Worm (Caenorhabditis elegans) whole organism, L1 larva: ENCODE results near the gene F22E5.22.

Source experiments
- C04F5.9 ChIP-seq: sonication (generic microtip); optimal IDR thresholded peaks from 2 replicates; lab custom pipeline; 2016; ENCODE audit warnings: missing genetic modification characterization, missing compliant biosample characterization
- C16A3.4 ChIP-seq: fragments of 150-350 bp; optimal IDR thresholded peaks from 2 replicates; lab custom pipeline; 2014; ENCODE audit warnings: missing biosample characterization, missing genetic modification characterization
- F16B12.6 ChIP-seq: fragments of 150-350 bp; optimal IDR thresholded peaks from 2 replicates; lab custom pipeline; 2014; ENCODE audit warnings: missing biosample characterization, missing genetic modification characterization
- blmp-1 ChIP-seq: fragments of 150-350 bp; optimal IDR thresholded peaks from 2 replicates; lab custom pipeline; 2014; ENCODE audit warnings: missing biosample characterization, missing genetic modification characterization
- ceh-82 ChIP-seq, 3 experiments: fragments of 150-350 bp in 1 of 3; sonication (generic microtip) in 2 of 3; optimal IDR thresholded peaks; 2 replicates each; lab custom pipeline; 2014 to 2017; ENCODE audit warnings: missing biosample characterization in 3 of 3, missing genetic modification characterization in 3 of 3
- ceh-88 ChIP-seq: fragments of 200-800 bp; sonication (Bioruptor generic); IDR thresholded peaks from 2 replicates; pipeline ENCODE4 v1.3.6; 2022; ENCODE audit warnings: missing genetic modification characterization, missing compliant biosample characterization
- ceh-90 ChIP-seq: sonication (generic microtip); optimal IDR thresholded peaks from 2 replicates; lab custom pipeline; 2016; ENCODE audit warnings: missing genetic modification characterization, missing compliant biosample characterization
- dpl-1 ChIP-seq, 3 experiments: fragments of 150-350 bp in 2 of 3; sonication (generic microtip) in 1 of 3; optimal IDR thresholded peaks; 2 replicates each; lab custom pipeline; 2014 to 2017; ENCODE audit warnings: missing biosample characterization in 3 of 3, missing genetic modification characterization in 3 of 3, missing genetic modification reagents in 3 of 3
- dsc-1 ChIP-seq: sonication (generic microtip); optimal IDR thresholded peaks from 2 replicates; lab custom pipeline; 2016; ENCODE audit warnings: mild to moderate bottlenecking, missing genetic modification characterization, missing compliant biosample characterization
- efl-1 ChIP-seq, 4 experiments: fragments of 150-350 bp; optimal IDR thresholded peaks in 3 of 4; peaks in 1 of 4; 1 replicate in 1 of 4; 2 replicates in 3 of 4; lab custom pipeline; 2014; ENCODE audit warnings: missing biosample characterization in 2 of 4, missing genetic modification characterization in 2 of 4, missing genetic modification reagents in 2 of 4
- egl-27 ChIP-seq, 2 experiments: fragments of 150-350 bp in 1 of 2; sonication (generic microtip); optimal IDR thresholded peaks; 3 replicates each; lab custom pipeline; 2017 to 2018; ENCODE audit warnings: missing biosample characterization in 2 of 2, missing genetic modification characterization in 2 of 2, missing genetic modification reagents in 2 of 2
- elt-3 ChIP-seq, 6 experiments: fragments of 150-350 bp in 1 of 6; sonication (generic microtip); optimal IDR thresholded peaks; 2 replicates each; lab custom pipeline; 2017 to 2018; ENCODE audit warnings: missing biosample characterization in 6 of 6, missing genetic modification characterization in 6 of 6, inconsistent platforms in 1 of 6
- fkh-10 ChIP-seq: sonication (generic microtip); optimal IDR thresholded peaks from 2 replicates; lab custom pipeline; 2017; ENCODE audit warnings: missing biosample characterization, missing genetic modification reagents, missing genetic modification characterization
- fkh-8 ChIP-seq: sonication (generic microtip); optimal IDR thresholded peaks from 2 replicates; lab custom pipeline; 2016; ENCODE audit warnings: mild to moderate bottlenecking, missing genetic modification characterization, missing compliant biosample characterization
- grh-1 ChIP-seq: fragments of 200-800 bp; sonication (Bioruptor generic); IDR thresholded peaks from 2 replicates; pipeline ENCODE4 v1.3.6; 2022; ENCODE audit warnings: missing genetic modification reagents, missing genetic modification characterization, missing compliant biosample characterization
- irx-1 ChIP-seq: sonication (generic microtip); optimal IDR thresholded peaks from 2 replicates; lab custom pipeline; 2016; ENCODE audit warnings: missing genetic modification characterization, missing compliant biosample characterization
- lin-13 ChIP-seq: fragments of 150-350 bp; optimal IDR thresholded peaks from 2 replicates; lab custom pipeline; 2014; ENCODE audit warnings: missing biosample characterization, missing genetic modification reagents, missing genetic modification characterization
- lin-15B ChIP-seq: fragments of 150-350 bp; sonication (generic microtip); optimal IDR thresholded peaks from 3 replicates; lab custom pipeline; 2014; ENCODE audit warnings: missing biosample characterization, missing genetic modification characterization
- lin-35 ChIP-seq, 2 experiments: fragments of 150-350 bp; optimal IDR thresholded peaks; 2 replicates each; lab custom pipeline; 2014; ENCODE audit warnings: missing biosample characterization in 2 of 2, missing genetic modification characterization in 2 of 2, missing genetic modification reagents in 2 of 2
- lin-39 ChIP-seq: fragments of 150-350 bp; optimal IDR thresholded peaks from 2 replicates; lab custom pipeline; 2014; ENCODE audit warnings: missing biosample characterization, missing genetic modification reagents, missing genetic modification characterization
- lsy-2 ChIP-seq, 2 experiments: fragments of 150-350 bp; optimal IDR thresholded peaks; 2 replicates each; lab custom pipeline; 2014; ENCODE audit warnings: missing biosample characterization in 2 of 2, missing genetic modification characterization in 2 of 2
- nhr-19 ChIP-seq: fragments of 200-800 bp; sonication (Bioruptor generic); conservative IDR thresholded peaks from 2 replicates; pipeline ENCODE4 v1.3.6; 2022; ENCODE audit warnings: missing genetic modification characterization, missing compliant biosample characterization
- nhr-20 ChIP-seq: sonication (generic microtip); optimal IDR thresholded peaks from 2 replicates; lab custom pipeline; 2016; ENCODE audit warnings: mild to moderate bottlenecking, missing genetic modification characterization, missing compliant biosample characterization
- nhr-237 ChIP-seq: fragments of 150-350 bp; optimal IDR thresholded peaks from 2 replicates; lab custom pipeline; 2014; ENCODE audit warnings: missing biosample characterization, missing genetic modification characterization
- nhr-71 ChIP-seq: sonication (generic microtip); optimal IDR thresholded peaks from 2 replicates; lab custom pipeline; 2016; ENCODE audit warnings: mild to moderate bottlenecking, missing genetic modification characterization, moderate library complexity, missing compliant biosample characterization
- nhr-85 ChIP-seq: sonication (generic microtip); peaks from one replicate; lab custom pipeline; 2016; ENCODE audit warnings: missing genetic modification characterization, inconsistent platforms, missing compliant biosample characterization
- pag-3 ChIP-seq: sonication (generic microtip); optimal IDR thresholded peaks from 2 replicates; lab custom pipeline; 2017; ENCODE audit warnings: missing genetic modification characterization, mild to moderate bottlenecking, missing compliant biosample characterization, antibody characterized with exemption, borderline replicate concordance; ENCODE audit not compliant: insufficient read depth
- pax-3 ChIP-seq: fragments of 200-800 bp; sonication (Bioruptor generic); optimal IDR thresholded peaks from 2 replicates; lab custom pipeline; 2018; ENCODE audit warnings: mild to moderate bottlenecking, missing genetic modification characterization, moderate library complexity, missing compliant biosample characterization
- pqm-1 ChIP-seq: sonication (generic microtip); optimal IDR thresholded peaks from 3 replicates; lab custom pipeline; 2017; ENCODE audit warnings: missing biosample characterization, missing genetic modification characterization
- rnt-1 ChIP-seq: sonication (generic microtip); optimal IDR thresholded peaks from 2 replicates; lab custom pipeline; 2016; ENCODE audit warnings: mild to moderate bottlenecking, missing genetic modification characterization, moderate library complexity, missing compliant biosample characterization
- skn-1 ChIP-seq: fragments of 150-350 bp; optimal IDR thresholded peaks from 2 replicates; lab custom pipeline; 2014; ENCODE audit warnings: missing biosample characterization, missing genetic modification characterization
- snpc-4 ChIP-seq: fragments of 150-350 bp; optimal IDR thresholded peaks from 2 replicates; lab custom pipeline; 2014; ENCODE audit warnings: missing biosample characterization, missing genetic modification characterization
- sox-4 ChIP-seq: sonication (generic microtip); optimal IDR thresholded peaks from 2 replicates; lab custom pipeline; 2016; ENCODE audit warnings: missing genetic modification characterization, missing compliant biosample characterization
- sptf-1 ChIP-seq: fragments of 150-350 bp; optimal IDR thresholded peaks from 2 replicates; lab custom pipeline; 2014; ENCODE audit warnings: missing biosample characterization, missing genetic modification characterization
- swsn-7 ChIP-seq: sonication (generic microtip); optimal IDR thresholded peaks from 2 replicates; lab custom pipeline; 2016; ENCODE audit warnings: missing genetic modification characterization, missing compliant biosample characterization
- tbx-2 ChIP-seq: sonication (generic microtip); optimal IDR thresholded peaks from 2 replicates; lab custom pipeline; 2016; ENCODE audit warnings: missing genetic modification characterization, missing compliant biosample characterization
- tlp-1 ChIP-seq: fragments of 150-350 bp; optimal IDR thresholded peaks from 2 replicates; lab custom pipeline; 2014; ENCODE audit warnings: missing biosample characterization, missing genetic modification characterization
- unc-130 ChIP-seq: fragments of 150-350 bp; optimal IDR thresholded peaks from 2 replicates; lab custom pipeline; 2017; ENCODE audit warnings: missing biosample characterization, missing genetic modification characterization, inconsistent platforms
- unc-30 ChIP-seq: sonication (generic microtip); optimal IDR thresholded peaks from 2 replicates; lab custom pipeline; 2017; ENCODE audit warnings: missing biosample characterization, missing genetic modification characterization
- unc-98 ChIP-seq: fragments of 200-800 bp; sonication (Bioruptor generic); IDR thresholded peaks from 2 replicates; pipeline ENCODE4 v1.3.6; 2022; ENCODE audit warnings: missing genetic modification characterization, missing compliant biosample characterization
- xbp-1 ChIP-seq: sonication (generic microtip); optimal IDR thresholded peaks from 2 replicates; lab custom pipeline; 2016; ENCODE audit warnings: missing genetic modification characterization, missing compliant biosample characterization
- ztf-11 ChIP-seq, 2 experiments: sonication (generic microtip); optimal IDR thresholded peaks; 2 replicates each; lab custom pipeline; 2016 to 2017; ENCODE audit warnings: missing genetic modification characterization in 2 of 2, missing biosample characterization in 1 of 2, missing compliant biosample characterization in 1 of 2

The F22E5.22 gene

DNA sequence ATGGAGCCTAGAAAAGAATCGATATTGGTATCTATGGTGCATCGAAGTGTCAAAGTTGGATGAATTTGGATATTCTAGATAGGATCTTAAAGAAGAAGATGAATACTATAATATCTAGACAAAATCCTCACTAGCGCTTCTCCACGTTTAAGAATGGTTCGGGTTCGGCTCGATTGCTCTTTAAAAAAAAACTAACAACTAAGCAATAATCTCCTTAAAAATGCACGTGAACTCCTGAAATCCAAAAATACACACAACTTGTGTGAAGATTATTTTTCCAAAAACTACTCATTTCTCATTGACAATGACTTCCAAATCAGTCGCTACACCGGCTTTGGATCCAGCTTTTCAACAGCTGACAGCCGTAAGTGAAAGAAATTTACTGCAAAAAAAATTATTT is 34.5 kb upstream of the F22E5.22 start, which contains the start of gene D2062.1:
TSS of gene D2062.1 (plus strand) at position 301 of the 400 bp plus-strand sequence.
- TF ChIP-seq fkh-8 (tag; lab: Kevin White, UChicago) (no peak), unc-30 (tag; lab: Kevin White, UChicago) (no peak), snpc-4 (tag; lab: Kevin White, UChicago) (no peak), nhr-237 (tag; lab: Kevin White, UChicago) (no peak), blmp-1 (tag; lab: Kevin White, UChicago) (no peak), F16B12.6 (tag; lab: Kevin White, UChicago) (no peak), egl-27 (tag; optimal IDR thresholded peaks at IDR 0.05; lab: Kevin White, UChicago) (no peak), dsc-1 (tag; lab: Kevin White, UChicago) (no peak), ceh-90 (tag; lab: Kevin White, UChicago) (no peak), grh-1 (GFP tag; lab: Robert Waterston, UW) (no peak), ceh-82 (tag; optimal IDR thresholded peaks at IDR 0.05; lab: Kevin White, UChicago) (no peak)

ce11 chrII:2637359-2637758 is 28.3 kb upstream of the F22E5.22 start, which contains the start of gene F22E5.21:
F22E5.21 (minus strand) TSS chrII:2637459.
- no peak for TF ChIP-seq rnt-1
- no peak for TF ChIP-seq sox-4 (tag; lab: Kevin White, UChicago)
- TF ChIP-seq lin-13 (GFP tag; lab: Kevin White, UChicago) = no peak
- no peak for TF ChIP-seq tbx-2 (tag; lab: Kevin White, UChicago)
- TF ChIP-seq lsy-2 (tag; optimal IDR thresholded peaks at IDR 0.05; lab: Kevin White, UChicago) = no peak

DNA sequence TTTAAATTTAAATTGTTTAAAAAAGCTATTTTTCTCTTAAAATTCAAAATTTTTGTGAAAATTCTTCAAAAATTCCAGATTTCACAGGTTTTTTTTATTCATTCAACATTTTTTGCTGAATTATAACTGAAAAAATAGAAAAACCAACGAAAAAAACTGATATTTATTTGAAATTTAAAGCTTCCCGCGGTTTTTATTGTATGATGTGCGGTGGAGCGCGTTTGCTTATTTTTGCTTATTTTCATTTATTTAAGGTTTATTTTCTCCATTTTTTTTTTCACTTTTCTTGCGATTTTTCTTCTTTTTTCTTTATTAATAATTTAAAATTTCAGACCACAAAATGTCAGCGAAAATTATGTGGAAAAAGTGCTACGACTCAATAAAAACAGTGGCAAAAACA is 27.6 kb upstream of the F22E5.22 start, which contains the start of gene F22E5.9:
TSS of gene F22E5.9 (plus strand) at position 327 of the 400 bp plus-strand sequence.
- TF ChIP-seq irx-1 (tag; lab: Kevin White, UChicago) (peak; percentile 4), nhr-85 (tag; lab: Kevin White, UChicago) (peak; percentile 48), F16B12.6 (tag; lab: Kevin White, UChicago) (no peak), C04F5.9 (tag; lab: Kevin White, UChicago) (no peak), nhr-19 (GFP tag; lab: Robert Waterston, UW) (no peak), sptf-1 (tag; lab: Kevin White, UChicago) (no peak), ceh-82 (tag; optimal IDR thresholded peaks at IDR 0.05; lab: Kevin White, UChicago) (no peak), unc-130 (tag; lab: Kevin White, UChicago) (no peak), fkh-8 (tag; lab: Kevin White, UChicago) (no peak), skn-1 (tag; lab: Kevin White, UChicago) (peak; percentile 57), elt-3 (tag; optimal IDR thresholded peaks at IDR 0.05; lab: Kevin White, UChicago) (no peak), swsn-7 (peak; percentile 17), lin-39 (tag; lab: Kevin White, UChicago) (no peak), pqm-1 (tag; lab: Kevin White, UChicago) (no peak), efl-1 (optimal IDR thresholded peaks at IDR 0.05; lab: Kevin White, UChicago) (peak; percentile 91 to 97), efl-1 (GFP tag; optimal IDR thresholded peaks at IDR 0.05 in 1 of 2; lab: Kevin White, UChicago) (peak; percentile 91 to 99), blmp-1 (tag; lab: Kevin White, UChicago) (peak; percentile 13), ceh-88 (no peak), pag-3 (tag; lab: Kevin White, UChicago) (no peak), nhr-20 (tag; lab: Kevin White, UChicago) (peak; percentile 25), dpl-1 (GFP tag; optimal IDR thresholded peaks at IDR 0.05; lab: Kevin White, UChicago) (peak; percentile 81 to 91 (median 89)), pax-3 (no peak), C16A3.4 (tag; lab: Kevin White, UChicago) (peak; percentile 16), ztf-11 (tag; optimal IDR thresholded peaks at IDR 0.05; lab: Kevin White, UChicago) (no peak), unc-98 (no peak), lin-15B (tag; lab: Kevin White, UChicago) (no peak), nhr-71 (tag; lab: Kevin White, UChicago) (no peak), xbp-1 (tag; lab: Kevin White, UChicago) (peak; percentile 9), tlp-1 (tag; lab: Kevin White, UChicago) (no peak), lin-35 (GFP tag; optimal IDR thresholded peaks at IDR 0.05; lab: Kevin White, UChicago) (peak; percentile 80 to 92), lsy-2 (tag; optimal IDR thresholded peaks at IDR 0.05; lab: Kevin White, UChicago) (peak; percentile 33 to 59), fkh-10 (GFP tag; lab: Kevin White, UChicago) (no peak)
